Worm (Caenorhabditis elegans) whole organism, young adult: ENCODE results near the gene prk-1.

Experiments used
- K12H6.12 ChIP-seq: fragments of 200-800 bp; sonication (Bioruptor generic); optimal IDR thresholded peaks from 2 replicates; lab custom pipeline; 2018; ENCODE audit warnings: mild to moderate bottlenecking, missing genetic modification characterization, missing compliant biosample characterization
- efl-1 ChIP-seq: fragments of 150-350 bp; optimal IDR thresholded peaks from 2 replicates; lab custom pipeline; 2014; ENCODE audit warnings: missing biosample characterization, missing genetic modification reagents, missing genetic modification characterization
- pbrm-1 ChIP-seq: fragments of 200-800 bp; sonication (Bioruptor generic); IDR thresholded peaks from 2 replicates; pipeline ENCODE4 v1.3.6; 2022; ENCODE audit warnings: missing genetic modification reagents, missing genetic modification characterization, missing compliant biosample characterization

- TF ChIP-seq K12H6.12 (tag; lab: Kevin White, UChicago) (no peak), pbrm-1 (GFP tag; lab: Robert Waterston, UW) (no peak), efl-1 (no peak)
Observed at ce11 chrIII:6989201-6989600, 767 bp upstream of the prk-1 start.
